Fruit fly (Drosophila melanogaster) whole organism, wandering third instar larva: Measurements from ENCODE around the gene SAK.

ENCODE experiments used
- Abd-B ChIP-seq: fragments of >200 bp; optimal IDR thresholded peaks from 2 replicates; lab custom pipeline; 2017; ENCODE audit warnings: missing biosample characterization, missing genetic modification characterization
- Dif ChIP-seq: fragments of 200-275, 200-300 bp; sonication (Bioruptor generic); optimal IDR thresholded peaks from 2 replicates; lab custom pipeline; 2018; ENCODE audit warnings: missing biosample characterization, missing genetic modification characterization; ENCODE audit not compliant: partially characterized antibody
- GATAd ChIP-seq: sonication (Bioruptor generic); optimal IDR thresholded peaks from 2 replicates; lab custom pipeline; 2016; ENCODE audit warnings: missing biosample characterization, missing genetic modification characterization
- HLH106 ChIP-seq: fragments of 200-800 bp; optimal IDR thresholded peaks from 3 replicates; lab custom pipeline; 2019; ENCODE audit warnings: missing biosample characterization, mild to moderate bottlenecking, missing genetic modification characterization, moderate library complexity
- OdsH ChIP-seq: fragments of 200-800 bp; sonication (Bioruptor generic); optimal IDR thresholded peaks from 2 replicates; lab custom pipeline; 2016; ENCODE audit warnings: missing biosample characterization, mild to moderate bottlenecking, missing genetic modification characterization
- ey ChIP-seq: fragments of 200-800 bp; sonication (Bioruptor generic); optimal IDR thresholded peaks from 2 replicates; lab custom pipeline; 2016; ENCODE audit warnings: missing biosample characterization, missing genetic modification characterization
- lola ChIP-seq: fragments of >200 bp; optimal IDR thresholded peaks from 2 replicates; lab custom pipeline; 2017; ENCODE audit warnings: missing biosample characterization, missing genetic modification characterization

DNA sequence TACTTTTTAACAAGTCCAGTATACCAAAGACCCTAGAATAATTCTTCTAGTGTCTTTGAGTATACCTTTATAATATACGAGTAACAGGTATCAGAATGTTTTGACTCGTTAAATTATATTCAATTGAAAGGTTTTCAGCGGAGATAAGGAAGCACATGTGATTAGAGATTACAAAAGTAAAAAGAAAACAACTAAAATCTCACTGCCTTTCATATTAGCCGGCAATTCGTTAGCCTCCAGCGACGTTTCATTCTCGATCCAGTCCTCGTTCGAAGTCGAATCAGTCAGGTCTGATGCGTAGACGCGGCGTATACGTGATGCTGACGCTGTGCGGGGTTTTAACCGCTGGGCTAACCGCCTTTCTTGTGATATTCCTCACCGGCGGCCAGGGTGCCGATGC, 14.5 kb downstream of the SAK start, which contains the start of gene Est-Q:
- TF ChIP-seq OdsH (no peak), Abd-B (no peak), ey (GFP tag; lab: Kevin White, UChicago) (no peak), Dif (GFP tag; lab: Kevin White, UChicago) (no peak), GATAd (GFP tag; lab: Kevin White, UChicago) (no peak), lola (GFP tag; lab: Kevin White, UChicago) (no peak), HLH106 (no peak)
